Worm (Caenorhabditis elegans): ENCODE measurements around the gene srt-4.

ce11 chrV:2580598-2580997, 2.9 kb downstream of the srt-4 start, which contains the start of gene C29G2.3:
- TF ChIP-seq him-1 (tag; optimal IDR thresholded peaks at IDR 0.05) (no peak), dao-5 (tag; optimal IDR thresholded peaks at IDR 0.05) (no peak), W03F9.2 (tag; optimal IDR thresholded peaks at IDR 0.05) (no peak)

Data from whole organism, L4/young adult.